Worm (Caenorhabditis elegans): Measurements from ENCODE around the gene K09B3.1.

DNA sequence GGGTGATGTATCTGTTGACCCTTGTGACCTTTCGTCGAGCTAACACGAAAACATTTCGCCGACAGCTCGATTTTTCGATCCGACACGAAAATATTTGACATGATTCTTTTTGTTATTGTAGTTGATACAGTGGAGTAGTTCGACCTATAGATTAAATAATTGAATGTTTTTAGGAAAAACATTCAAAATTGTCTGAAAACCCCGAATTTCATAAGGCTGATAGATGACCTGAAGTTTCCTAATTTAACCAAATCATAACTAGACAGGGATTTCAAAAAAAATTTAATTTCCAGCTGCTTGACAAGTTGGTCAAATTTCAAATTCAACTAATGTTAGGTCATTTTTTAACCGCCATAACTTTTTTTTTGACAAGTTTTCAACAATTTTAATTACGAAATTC is 40.5 kb downstream of the K09B3.1 start, which contains the start of gene cal-3:
- TF ChIP-seq elt-3 (tag; optimal IDR thresholded peaks at IDR 0.05): no peak
- no peak for TF ChIP-seq unc-62 (GFP tag; optimal IDR thresholded peaks at IDR 0.05)
- no peak for TF ChIP-seq nhr-90 (tag; optimal IDR thresholded peaks at IDR 0.05; ENCODE audit: poor library complexity)
- no peak for TF ChIP-seq mdl-1 (tag; optimal IDR thresholded peaks at IDR 0.05)
- no peak for TF ChIP-seq ceh-8 (GFP tag; optimal IDR thresholded peaks at IDR 0.05)
- no peak for TF ChIP-seq sox-4 (tag; optimal IDR thresholded peaks at IDR 0.05)
- TF ChIP-seq aly-2 (tag; optimal IDR thresholded peaks at IDR 0.05): no peak
- TF ChIP-seq snpc-4 (tag; optimal IDR thresholded peaks at IDR 0.05): no peak

All from whole organism, L1 larva.